Fruit fly (Drosophila melanogaster) whole organism, embryonic: ENCODE results near the gene Art9.

Experiments
- Ada2b ChIP-seq: fragments of 200-800 bp; sonication (Bioruptor generic); IDR thresholded peaks from 2 replicates; pipeline ENCODE4 v1.3.6; 2022; ENCODE audit warnings: missing biosample characterization, missing genetic modification characterization
- BEAF-32 ChIP-seq: fragments of 200-800 bp; sonication (Bioruptor generic); optimal IDR thresholded peaks from 3 replicates; lab custom pipeline; 2017; ENCODE audit warnings: missing biosample characterization, missing genetic modification characterization, mild to moderate bottlenecking, moderate library complexity, missing genetic modification reagents
- CG11560 ChIP-seq: fragments of 200-800 bp; sonication (Bioruptor generic); IDR thresholded peaks from 3 replicates; pipeline ENCODE4 v1.3.6; 2022; ENCODE audit warnings: missing biosample characterization, missing genetic modification characterization
- CG11695 ChIP-seq: fragments of 200-800 bp; sonication (Bioruptor generic); IDR thresholded peaks from 3 replicates; pipeline ENCODE4 v1.3.6; 2022; ENCODE audit warnings: missing biosample characterization, missing genetic modification characterization
- CG12155 ChIP-seq: fragments of 200-800 bp; sonication (Bioruptor generic); optimal IDR thresholded peaks from 3 replicates; lab custom pipeline; 2016; ENCODE audit warnings: missing biosample characterization, missing genetic modification characterization
- CG12219 ChIP-seq: fragments of 200-800 bp; sonication (Bioruptor generic); optimal IDR thresholded peaks from 3 replicates; lab custom pipeline; 2018; ENCODE audit warnings: missing biosample characterization, mild to moderate bottlenecking, missing genetic modification characterization
- CG12744 ChIP-seq: fragments of 200-800 bp; sonication (Bioruptor generic); optimal IDR thresholded peaks from 2 replicates; lab custom pipeline; 2016; ENCODE audit warnings: missing biosample characterization, missing genetic modification characterization
- CG14050 ChIP-seq: fragments of 200-800 bp; sonication (Bioruptor generic); IDR thresholded peaks from 3 replicates; pipeline ENCODE4 v1.3.6; 2022; ENCODE audit warnings: missing biosample characterization, missing genetic modification characterization
- CG14710 ChIP-seq: fragments of 200-800 bp; sonication (Bioruptor generic); optimal IDR thresholded peaks from 3 replicates; lab custom pipeline; 2019; ENCODE audit warnings: missing biosample characterization, mild to moderate bottlenecking, missing genetic modification characterization, moderate library complexity
- CG15514 ChIP-seq: fragments of 200-800 bp; sonication (Bioruptor generic); optimal IDR thresholded peaks from 3 replicates; lab custom pipeline; 2017; ENCODE audit warnings: missing biosample characterization, missing genetic modification characterization, mild to moderate bottlenecking, moderate library complexity, missing genetic modification reagents
- CG18262 ChIP-seq: fragments of 200-800 bp; optimal IDR thresholded peaks from 3 replicates; lab custom pipeline; 2019; ENCODE audit warnings: missing biosample characterization, mild to moderate bottlenecking, missing genetic modification characterization, moderate library complexity
- CG2678 ChIP-seq: fragments of 200-800 bp; sonication (Bioruptor generic); optimal IDR thresholded peaks from 3 replicates; lab custom pipeline; 2019; ENCODE audit warnings: missing biosample characterization, mild to moderate bottlenecking, missing genetic modification characterization, moderate library complexity
- CG33213 ChIP-seq: fragments of 200-800 bp; sonication (Bioruptor generic); optimal IDR thresholded peaks from 3 replicates; lab custom pipeline; 2016; ENCODE audit warnings: missing biosample characterization, missing genetic modification characterization
- CG3407 ChIP-seq: fragments of 200-800 bp; sonication (Bioruptor generic); optimal IDR thresholded peaks from 2 replicates; lab custom pipeline; 2018; ENCODE audit warnings: missing biosample characterization, mild to moderate bottlenecking, missing genetic modification characterization
- CG4404 ChIP-seq: fragments of 200-800 bp; sonication (Bioruptor generic); IDR thresholded peaks from 2 replicates; pipeline ENCODE4 v1.3.6; 2022; ENCODE audit warnings: missing biosample characterization, missing genetic modification characterization
- CG4424 ChIP-seq: fragments of 200-800 bp; sonication (Bioruptor generic); optimal IDR thresholded peaks from 3 replicates; lab custom pipeline; 2016; ENCODE audit warnings: missing biosample characterization, missing genetic modification characterization
- CG8478 ChIP-seq: fragments of >200 bp; optimal IDR thresholded peaks from 2 replicates; lab custom pipeline; 2018
- CG8944 ChIP-seq: fragments of 200-800 bp; sonication (Bioruptor generic); optimal IDR thresholded peaks from 3 replicates; lab custom pipeline; 2016; ENCODE audit warnings: missing biosample characterization, missing genetic modification characterization
- CG9727 ChIP-seq: fragments of 200-800 bp; sonication (Bioruptor generic); optimal IDR thresholded peaks from 3 replicates; lab custom pipeline; 2017; ENCODE audit warnings: missing biosample characterization, mild to moderate bottlenecking, missing genetic modification characterization
- CHES-1-like ChIP-seq: fragments of 200-800 bp; sonication (Bioruptor generic); optimal IDR thresholded peaks from 2 replicates; lab custom pipeline; 2016; ENCODE audit warnings: missing biosample characterization, missing genetic modification characterization
- D ChIP-seq, 2 experiments: fragments of 200-800 bp in 1 of 2; fragments of >200 bp in 1 of 2; sonication (Bioruptor generic) in 1 of 2; optimal IDR thresholded peaks; 2 replicates in 1 of 2; 3 replicates in 1 of 2; lab custom pipeline; 2017; ENCODE audit warnings: mild to moderate bottlenecking in 1 of 2, missing biosample characterization in 1 of 2, missing genetic modification characterization in 1 of 2, missing genetic modification reagents in 1 of 2
- D19B ChIP-seq: fragments of 200-800 bp; sonication (Bioruptor generic); optimal IDR thresholded peaks from 2 replicates; lab custom pipeline; 2017; ENCODE audit warnings: missing biosample characterization, mild to moderate bottlenecking, missing genetic modification characterization
- Dek ChIP-seq: fragments of 200-800 bp; sonication (Bioruptor generic); optimal IDR thresholded peaks from 3 replicates; lab custom pipeline; 2019; ENCODE audit warnings: missing biosample characterization, mild to moderate bottlenecking, missing genetic modification characterization, moderate library complexity
- Dfd ChIP-seq, 2 experiments: fragments of >200 bp; optimal IDR thresholded peaks; 2 replicates each; lab custom pipeline; 2017; ENCODE audit warnings: missing biosample characterization in 2 of 2, missing genetic modification characterization in 2 of 2
- Dip2 ChIP-seq: fragments of 200-800 bp; sonication (Bioruptor generic); IDR thresholded peaks from 2 replicates; pipeline ENCODE4 v1.3.6; 2022; ENCODE audit warnings: missing biosample characterization, missing genetic modification characterization
- Fer1 ChIP-seq: fragments of 200-800 bp; sonication (Bioruptor generic); optimal IDR thresholded peaks from 2 replicates; lab custom pipeline; 2017; ENCODE audit warnings: missing biosample characterization, mild to moderate bottlenecking, missing genetic modification characterization
- HLHmδ ChIP-seq: fragments of 200-800 bp; sonication (Bioruptor generic); optimal IDR thresholded peaks from 2 replicates; lab custom pipeline; 2018; ENCODE audit warnings: missing biosample characterization, mild to moderate bottlenecking, missing genetic modification characterization, moderate library complexity
- Hr39 ChIP-seq: fragments of >200 bp; optimal IDR thresholded peaks from 2 replicates; lab custom pipeline; 2017
- Hr78 ChIP-seq, 2 experiments: fragments of 200-800 bp in 1 of 2; fragments of >200 bp in 1 of 2; sonication (Bioruptor generic) in 1 of 2; optimal IDR thresholded peaks; 2 replicates each; lab custom pipeline; 2017 to 2019; ENCODE audit warnings: missing biosample characterization in 2 of 2, missing genetic modification characterization in 2 of 2, mild to moderate bottlenecking in 1 of 2, moderate library complexity in 1 of 2
- Nf-YB ChIP-seq: fragments of 200-800 bp; sonication (Bioruptor generic); optimal IDR thresholded peaks from 3 replicates; lab custom pipeline; 2019; ENCODE audit warnings: missing biosample characterization, mild to moderate bottlenecking, missing genetic modification characterization, moderate library complexity
- Poxn ChIP-seq: fragments of 200-800 bp; sonication (Bioruptor generic); IDR thresholded peaks from 2 replicates; pipeline ENCODE4 v1.3.6; 2022; ENCODE audit warnings: missing biosample characterization, missing genetic modification characterization
- abd-A ChIP-seq: fragments of 200-800 bp; sonication (Bioruptor generic); optimal IDR thresholded peaks from 3 replicates; lab custom pipeline; 2019; ENCODE audit warnings: missing biosample characterization, mild to moderate bottlenecking, missing genetic modification characterization, moderate library complexity
- ase ChIP-seq: fragments of 200-800 bp; sonication (Bioruptor generic); IDR thresholded peaks from 3 replicates; pipeline ENCODE4 v1.3.6; 2022; ENCODE audit warnings: missing biosample characterization, missing genetic modification characterization
- ash1 ChIP-seq: fragments of 200-800 bp; sonication (Bioruptor generic); optimal IDR thresholded peaks from 2 replicates; lab custom pipeline; 2018; ENCODE audit warnings: missing biosample characterization, mild to moderate bottlenecking, missing genetic modification characterization
- bcd ChIP-seq: fragments of 200-800 bp; sonication (Bioruptor generic); optimal IDR thresholded peaks from 2 replicates; lab custom pipeline; 2017; ENCODE audit warnings: missing biosample characterization, mild to moderate bottlenecking, missing genetic modification characterization
- btn ChIP-seq: fragments of 200-800 bp; sonication (Bioruptor generic); optimal IDR thresholded peaks from 2 replicates; lab custom pipeline; 2016; ENCODE audit warnings: missing biosample characterization, missing genetic modification characterization
- chif ChIP-seq, 2 experiments: fragments of 200-800 bp; sonication (Bioruptor generic); optimal IDR thresholded peaks; 3 replicates each; lab custom pipeline; 2016; ENCODE audit warnings: missing biosample characterization in 2 of 2, missing genetic modification characterization in 2 of 2
- chn ChIP-seq: fragments of 200-800 bp; sonication (Bioruptor generic); optimal IDR thresholded peaks from 2 replicates; lab custom pipeline; 2016; ENCODE audit warnings: missing biosample characterization, missing genetic modification characterization
- corto ChIP-seq: fragments of 200-800 bp; sonication (Bioruptor generic); optimal IDR thresholded peaks from 2 replicates; lab custom pipeline; 2016; ENCODE audit warnings: missing biosample characterization, mild to moderate bottlenecking, missing genetic modification characterization, moderate library complexity
- da ChIP-seq: fragments of 200-800 bp; sonication (Bioruptor generic); optimal IDR thresholded peaks from 2 replicates; lab custom pipeline; 2016; ENCODE audit warnings: missing biosample characterization, missing genetic modification characterization
- dysf ChIP-seq: fragments of 200-800 bp; sonication (Bioruptor generic); IDR thresholded peaks from 3 replicates; pipeline ENCODE4 v1.3.6; 2022; ENCODE audit warnings: missing biosample characterization, missing genetic modification characterization
- fd102C ChIP-seq: fragments of 200-800 bp; sonication (Bioruptor generic); optimal IDR thresholded peaks from 2 replicates; lab custom pipeline; 2018; ENCODE audit warnings: missing biosample characterization, mild to moderate bottlenecking, missing genetic modification characterization, moderate library complexity
- pnt ChIP-seq: fragments of 200-800 bp; sonication (Bioruptor generic); optimal IDR thresholded peaks from 3 replicates; lab custom pipeline; 2016; ENCODE audit warnings: missing biosample characterization, missing genetic modification characterization
- prd ChIP-seq, 3 experiments: fragments of >200 bp in 2 of 3; fragments of 200-800 bp in 1 of 3; sonication (Bioruptor generic) in 1 of 3; optimal IDR thresholded peaks in 2 of 3; IDR thresholded peaks in 1 of 3; 2 replicates in 2 of 3; 3 replicates in 1 of 3; pipeline versions ENCODE4 v1.3.6 to Lab custom; 2017 to 2022; ENCODE audit warnings: missing biosample characterization in 1 of 3, missing genetic modification characterization in 1 of 3
- slbo ChIP-seq: fragments of 200-800 bp; sonication (Bioruptor generic); IDR thresholded peaks from 2 replicates; pipeline ENCODE4 v1.3.6; 2022; ENCODE audit warnings: missing biosample characterization, missing genetic modification characterization
- tgo ChIP-seq: fragments of 200-800 bp; sonication (Bioruptor generic); IDR thresholded peaks from 3 replicates; pipeline ENCODE4 v1.3.6; 2022; ENCODE audit warnings: missing biosample characterization, missing genetic modification characterization
- ttk ChIP-seq: fragments of 200-800 bp; sonication (Bioruptor generic); IDR thresholded peaks from 2 replicates; pipeline ENCODE4 v2.1.2; 2022; ENCODE audit warnings: missing biosample characterization, missing genetic modification characterization
- tx ChIP-seq: fragments of 200-800 bp; sonication (Bioruptor generic); optimal IDR thresholded peaks from 2 replicates; lab custom pipeline; 2016; ENCODE audit warnings: missing biosample characterization, missing genetic modification characterization
- wdn ChIP-seq: fragments of 200-800 bp; sonication (Bioruptor generic); IDR thresholded peaks from 2 replicates; pipeline ENCODE4 v1.3.6; 2022; ENCODE audit warnings: missing biosample characterization, missing genetic modification characterization
- zfh2 ChIP-seq: fragments of 200-800 bp; sonication (Bioruptor generic); optimal IDR thresholded peaks from 2 replicates; lab custom pipeline; 2016; ENCODE audit warnings: missing biosample characterization, missing genetic modification characterization

The Art9 gene

dm6 chr3R:13971728-13972448, 28.6 kb upstream of the Art9 start (continued):
- TF ChIP-seq corto (no peak), Hr39 (no peak), slbo (no peak), fd102C (GFP tag; lab: Kevin White, UChicago) (peak; percentile 14), chn (GFP tag; lab: Kevin White, UChicago) (no peak), CG15514 (GFP tag; lab: Kevin White, UChicago) (no peak), CG18262 (peak; percentile 46), HLHmδ (GFP tag; lab: Kevin White, UChicago) (no peak), CG12744 (GFP tag; lab: Kevin White, UChicago) (no peak), chif (GFP tag; optimal IDR thresholded peaks at IDR 0.05; lab: Kevin White, UChicago) (no peak), tx (GFP tag; lab: Kevin White, UChicago) (no peak), ase (GFP tag; lab: Robert Waterston, UW) (no peak), ash1 (GFP tag; lab: Kevin White, UChicago) (no peak), Dfd (GFP tag; optimal IDR thresholded peaks at IDR 0.05; lab: Kevin White, UChicago) (no peak), CG12155 (no peak), Dip2 (GFP tag; lab: Robert Waterston, UW) (no peak), prd (optimal IDR thresholded peaks at IDR 0.05; lab: Kevin White, UChicago) (no peak), prd (GFP tag; IDR thresholded peaks at IDR 0.05; lab: Robert Waterston, UW) (peak; percentile 58; the same call in 2 of the 3 replicates), btn (GFP tag; lab: Kevin White, UChicago) (no peak), CG4404 (GFP tag; lab: Robert Waterston, UW) (peak; percentile 40; the same call in 1 of the 2 replicates), D (optimal IDR thresholded peaks at IDR 0.05; lab: Kevin White, UChicago) (peak; percentile 98), D (GFP tag; optimal IDR thresholded peaks at IDR 0.05; lab: Kevin White, UChicago) (peak; percentile 28), CG11695 (GFP tag; lab: Robert Waterston, UW) (no peak), pnt (GFP tag; lab: Kevin White, UChicago) (no peak), abd-A (tag; lab: Kevin White, UChicago) (no peak), zfh2 (GFP tag; lab: Kevin White, UChicago) (no peak), D19B (GFP tag; lab: Kevin White, UChicago) (no peak), tgo (no peak), wdn (GFP tag; lab: Robert Waterston, UW) (no peak), CG12219 (GFP tag; lab: Kevin White, UChicago) (no peak), da (no peak), dysf (GFP tag; lab: Robert Waterston, UW) (no peak; the same call in 2 of the 3 replicates), bcd (GFP tag; lab: Kevin White, UChicago) (no peak), Hr78 (GFP tag; optimal IDR thresholded peaks at IDR 0.05; lab: Kevin White, UChicago) (no peak), Poxn (GFP tag; lab: Robert Waterston, UW) (no peak), CHES-1-like (GFP tag; lab: Kevin White, UChicago) (no peak), CG14710 (peak; percentile 36), Nf-YB (no peak), Dek (tag; lab: Kevin White, UChicago) (no peak), CG4424 (GFP tag; lab: Kevin White, UChicago) (no peak), CG8478 (lab: Kevin White, UChicago) (no peak), CG11560 (tag; lab: Robert Waterston, UW) (no peak), CG9727 (peak; percentile 71), CG8944 (no peak), BEAF-32 (GFP tag; lab: Kevin White, UChicago) (no peak), CG14050 (GFP tag; lab: Robert Waterston, UW) (no peak), Fer1 (GFP tag; lab: Kevin White, UChicago) (no peak), ttk (no peak), CG33213 (no peak), Ada2b (GFP tag; lab: Robert Waterston, UW) (no peak), CG2678 (no peak), CG3407 (GFP tag; lab: Kevin White, UChicago) (no peak)
